Worm (Caenorhabditis elegans) whole organism, L4/young adult: Measurements from ENCODE around the gene acbp-4.

ENCODE experiments used
- W03F9.2 ChIP-seq: fragments of 150-350 bp; optimal IDR thresholded peaks from 2 replicates; lab custom pipeline; 2014; ENCODE audit warnings: missing biosample characterization, missing genetic modification characterization
- dao-5 ChIP-seq: sonication (generic microtip); optimal IDR thresholded peaks from 2 replicates; lab custom pipeline; 2016; ENCODE audit warnings: missing genotype, missing genetic modification characterization, moderate library complexity, missing compliant biosample characterization
- him-1 ChIP-seq: sonication (generic microtip); optimal IDR thresholded peaks from 2 replicates; lab custom pipeline; 2016; ENCODE audit warnings: missing genotype, missing genetic modification reagents, missing genetic modification characterization, missing compliant biosample characterization

ce11 chrIII:7358627-7359026 lies 49.7 kb upstream of the acbp-4 start:
- TF ChIP-seq W03F9.2 (tag; lab: Kevin White, UChicago) (no peak), dao-5 (no peak), him-1 (tag; lab: Kevin White, UChicago) (no peak)
